Worm (Caenorhabditis elegans) whole organism, young adult: ENCODE results near the gene cisd-3.2.

ENCODE experiments used
- F57C9.4 ChIP-seq: sonication (generic microtip); optimal IDR thresholded peaks from 2 replicates; lab custom pipeline; 2017; ENCODE audit warnings: mild to moderate bottlenecking, missing genetic modification characterization, missing compliant biosample characterization
- ama-1 ChIP-seq, 3 experiments: fragments of 150-350 bp in 1 of 3; sonication (generic microtip) in 2 of 3; optimal IDR thresholded peaks; 2 replicates each; lab custom pipeline; 2014 to 2018; ENCODE audit warnings: missing biosample characterization in 2 of 3, missing genetic modification characterization in 2 of 3, missing genetic modification reagents in 2 of 3
- aptf-2 ChIP-seq: fragments of 200-800 bp; sonication (Bioruptor generic); conservative IDR thresholded peaks from 2 replicates; pipeline ENCODE4 v1.3.6; 2022; ENCODE audit warnings: missing genetic modification reagents, missing genetic modification characterization, missing compliant biosample characterization
- lin-35 ChIP-seq, 3 experiments: fragments of 150-350 bp in 2 of 3; sonication (generic microtip) in 1 of 3; optimal IDR thresholded peaks; 2 replicates each; lab custom pipeline; 2014 to 2018; ENCODE audit warnings: missing biosample characterization in 3 of 3, missing genetic modification characterization in 3 of 3, missing genetic modification reagents in 3 of 3
- madf-6 ChIP-seq: fragments of 200-800 bp; sonication (Bioruptor generic); IDR thresholded peaks from 2 replicates; pipeline ENCODE4 v1.3.6; 2022; ENCODE audit warnings: missing genetic modification reagents, missing genetic modification characterization, missing compliant biosample characterization
- snpc-4 ChIP-seq, 5 experiments: fragments of 150-350 bp in 1 of 5; sonication (generic microtip) in 4 of 5; optimal IDR thresholded peaks; 2 replicates each; lab custom pipeline; 2014 to 2018; ENCODE audit warnings: missing genetic modification characterization in 5 of 5, missing biosample characterization in 3 of 5, antibody characterized with exemption in 2 of 5, mild to moderate bottlenecking in 2 of 5, missing compliant biosample characterization in 2 of 5, missing genotype in 2 of 5, moderate library complexity in 2 of 5, missing genetic modification reagents in 1 of 5

DNA sequence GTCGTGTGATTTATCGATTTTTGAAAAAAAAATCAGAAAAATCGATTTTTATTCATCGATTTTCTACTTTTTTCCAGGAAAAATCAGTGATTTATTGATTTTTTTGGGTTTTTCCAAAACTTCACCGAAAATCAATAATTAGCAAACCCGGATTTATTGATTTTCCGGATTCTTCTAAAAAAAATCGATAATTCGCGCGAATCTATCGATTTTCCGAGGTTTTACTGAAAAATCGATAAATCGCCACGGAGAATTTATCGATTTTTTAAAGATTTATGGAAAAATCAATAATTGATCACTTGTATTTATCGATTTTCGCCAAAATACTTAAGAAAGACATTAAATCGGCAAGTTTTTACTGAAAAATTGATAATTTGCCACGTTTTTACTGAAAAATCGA is 43.2 kb downstream of the cisd-3.2 start:
- TF ChIP-seq lin-35 (GFP tag; optimal IDR thresholded peaks at IDR 0.05; lab: Kevin White, UChicago), result no peak
- TF ChIP-seq aptf-2 (GFP tag; lab: Robert Waterston, UW), result no peak
- TF ChIP-seq F57C9.4 (tag; lab: Kevin White, UChicago), result no peak
- TF ChIP-seq snpc-4 (GFP tag; optimal IDR thresholded peaks at IDR 0.05; lab: Kevin White, UChicago), result no peak
- no peak for TF ChIP-seq snpc-4 (tag; optimal IDR thresholded peaks at IDR 0.05; lab: Kevin White, UChicago)
- TF ChIP-seq madf-6 (GFP tag; lab: Robert Waterston, UW), result no peak
- TF ChIP-seq ama-1 (optimal IDR thresholded peaks at IDR 0.05; lab: Kevin White, UChicago), result no peak
- no peak for TF ChIP-seq ama-1 (GFP tag; optimal IDR thresholded peaks at IDR 0.05; lab: Kevin White, UChicago)
